Fruit fly (Drosophila melanogaster): ENCODE measurements around the gene CG4291.

Gene CG4291

DNA sequence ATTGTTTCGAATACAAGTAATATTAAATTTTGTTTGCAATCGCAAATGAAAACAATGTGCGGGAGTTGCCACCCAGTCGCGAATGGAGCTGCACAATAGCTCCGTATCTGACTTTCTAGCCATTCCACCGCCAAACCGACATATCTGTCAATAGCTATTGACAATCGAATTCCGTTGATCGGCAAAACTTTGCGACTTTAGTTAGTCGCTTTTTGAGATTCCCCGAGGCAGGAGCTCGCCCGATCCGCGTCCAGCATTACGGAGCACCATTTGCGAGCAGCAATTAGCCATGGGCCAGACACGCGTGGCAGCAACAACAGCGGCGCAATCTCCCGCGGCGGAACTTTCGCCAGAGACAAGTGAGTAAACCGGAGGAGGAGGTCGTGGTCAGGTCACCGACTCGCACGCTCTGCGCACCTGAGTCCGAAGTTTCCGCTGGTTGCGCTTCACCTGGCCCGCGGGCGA lies at the start of gene CG4291, which contains the start of gene kraken:
CG4291 (minus strand) TSS at position 84 of the 465 bp plus-strand sequence.
kraken (plus strand) TSS at position 122 of the 465 bp plus-strand sequence.
- TF ChIP-seq fd59A (GFP tag; optimal IDR thresholded peaks at IDR 0.05) (no peak), Met (GFP tag; optimal IDR thresholded peaks at IDR 0.05) (no peak), Sox15 (GFP tag; optimal IDR thresholded peaks at IDR 0.05) (no peak), CG6276 (GFP tag; optimal IDR thresholded peaks at IDR 0.05) (no peak), CG6792 (GFP tag; optimal IDR thresholded peaks at IDR 0.05) (no peak), CG32006 (GFP tag; optimal IDR thresholded peaks at IDR 0.05) (peak; percentile 13), CG3919 (GFP tag; optimal IDR thresholded peaks at IDR 0.05) (peak; percentile 54), Sox102F (GFP tag; optimal IDR thresholded peaks at IDR 0.05) (no peak), ss (GFP tag; optimal IDR thresholded peaks at IDR 0.05) (peak; percentile 3 to 22), CG9139 (GFP tag; optimal IDR thresholded peaks at IDR 0.05) (no peak), Gug (GFP tag; IDR thresholded peaks at IDR 0.05) (no peak), svp (GFP tag) (peak; percentile 83), CG34406 (GFP tag; optimal IDR thresholded peaks at IDR 0.05) (peak; percentile 5), OdsH (GFP tag; optimal IDR thresholded peaks at IDR 0.05) (peak; percentile 11), Ets96B (tag; optimal IDR thresholded peaks at IDR 0.05) (no peak), Eip93F (GFP tag; optimal IDR thresholded peaks at IDR 0.05) (no peak), topi (GFP tag; optimal IDR thresholded peaks at IDR 0.05) (peak; percentile 54), vri (GFP tag; optimal IDR thresholded peaks at IDR 0.05) (peak; percentile 18), CG15336 (GFP tag; IDR thresholded peaks at IDR 0.05) (peak; percentile 33; the same call in 1 of the 2 replicates), Blimp-1 (GFP tag; optimal IDR thresholded peaks at IDR 0.05) (no peak), Ets21C (GFP tag; optimal IDR thresholded peaks at IDR 0.05) (no peak), Hr38 (GFP tag; optimal IDR thresholded peaks at IDR 0.05) (no peak), CG10631 (GFP tag; optimal IDR thresholded peaks at IDR 0.05) (no peak), CG7368 (GFP tag; optimal IDR thresholded peaks at IDR 0.05) (no peak), dac (GFP tag; optimal IDR thresholded peaks at IDR 0.05) (no peak), lz (GFP tag; optimal IDR thresholded peaks at IDR 0.05) (peak; percentile 24), achi (GFP tag; optimal IDR thresholded peaks at IDR 0.05) (peak; percentile 33), CG6163 (GFP tag; IDR thresholded peaks at IDR 0.05) (peak; percentile 46; the same call in 1 of the 3 replicates), CG31627 (GFP tag; optimal IDR thresholded peaks at IDR 0.05) (peak; percentile 47), eg (GFP tag; IDR thresholded peaks at IDR 0.05) (peak; percentile 53; the same call in 2 of the 3 replicates), Eip78C (GFP tag) (peak; percentile 69), CG8119 (GFP tag; IDR thresholded peaks at IDR 0.05) (no peak), CG11762 (GFP tag; optimal IDR thresholded peaks at IDR 0.05; ENCODE audit: insufficient read depth) (no peak), Eip75B (GFP tag; optimal IDR thresholded peaks at IDR 0.05) (peak; percentile 16), Hr4 (GFP tag; optimal IDR thresholded peaks at IDR 0.05) (peak; percentile 31), Sox14 (GFP tag; optimal IDR thresholded peaks at IDR 0.05) (peak; percentile 58), CG3032 (tag; optimal IDR thresholded peaks at IDR 0.05) (peak; percentile 18), CG10669 (GFP tag; optimal IDR thresholded peaks at IDR 0.05) (no peak), salr (GFP tag; optimal IDR thresholded peaks at IDR 0.05) (no peak), CG6854 (GFP tag; optimal IDR thresholded peaks at IDR 0.05) (no peak), CG11902 (GFP tag; optimal IDR thresholded peaks at IDR 0.05) (no peak), CG8632 (GFP tag; optimal IDR thresholded peaks at IDR 0.05) (no peak), net (GFP tag; optimal IDR thresholded peaks at IDR 0.05) (no peak), fd85E (GFP tag; optimal IDR thresholded peaks at IDR 0.05) (no peak), CG8319 (GFP tag; optimal IDR thresholded peaks at IDR 0.05) (no peak), acj6 (GFP tag; optimal IDR thresholded peaks at IDR 0.05) (peak; percentile 3), CG16779 (tag; optimal IDR thresholded peaks at IDR 0.05) (peak; percentile 32), pdm3 (GFP tag; optimal IDR thresholded peaks at IDR 0.05) (peak; percentile 20), spab (GFP tag; optimal IDR thresholded peaks at IDR 0.05) (no peak), Smox (GFP tag; optimal IDR thresholded peaks at IDR 0.05) (peak; percentile 20), Lpt (GFP tag; optimal IDR thresholded peaks at IDR 0.05) (no peak), cyc (GFP tag; optimal IDR thresholded peaks at IDR 0.05) (peak; percentile 28), esn (GFP tag; optimal IDR thresholded peaks at IDR 0.05) (peak; percentile 46)

All from whole organism, prepupa.